Worm (Caenorhabditis elegans) whole organism, L3 larva: ENCODE data around the gene F32D8.4.

Experiments
- R02D3.7 ChIP-seq: fragments of 150-350 bp; optimal IDR thresholded peaks from 2 replicates; lab custom pipeline; 2014; ENCODE audit warnings: missing biosample characterization, missing genetic modification characterization
- ZK546.5 ChIP-seq: sonication (generic microtip); optimal IDR thresholded peaks from 2 replicates; lab custom pipeline; 2017; ENCODE audit warnings: missing biosample characterization, missing genetic modification characterization
- aly-2 ChIP-seq: fragments of 150-350 bp; optimal IDR thresholded peaks from 2 replicates; lab custom pipeline; 2014; ENCODE audit warnings: missing biosample characterization, missing genetic modification characterization
- ceh-28 ChIP-seq: fragments of 150-350 bp; optimal IDR thresholded peaks from 2 replicates; lab custom pipeline; 2014; ENCODE audit warnings: missing biosample characterization, missing genetic modification reagents, missing genetic modification characterization
- ceh-82 ChIP-seq: fragments of 150-350 bp; optimal IDR thresholded peaks from 2 replicates; lab custom pipeline; 2014; ENCODE audit warnings: missing biosample characterization, missing genetic modification characterization
- ceh-9 ChIP-seq: sonication (generic microtip); optimal IDR thresholded peaks from 2 replicates; lab custom pipeline; 2018; ENCODE audit warnings: missing biosample characterization, missing genetic modification characterization
- egl-27 ChIP-seq: sonication (generic microtip); optimal IDR thresholded peaks from 4 replicates; lab custom pipeline; 2017; ENCODE audit warnings: missing biosample characterization, missing genetic modification reagents, missing genetic modification characterization
- elt-1 ChIP-seq: fragments of 150-350 bp; optimal IDR thresholded peaks from 2 replicates; lab custom pipeline; 2014; ENCODE audit warnings: missing biosample characterization, missing genetic modification characterization
- elt-2 ChIP-seq: sonication (generic microtip); optimal IDR thresholded peaks from 2 replicates; lab custom pipeline; 2016; ENCODE audit warnings: missing genetic modification reagents, mild to moderate bottlenecking, missing genetic modification characterization, missing compliant biosample characterization
- elt-3 ChIP-seq, 3 experiments: fragments of 150-350 bp in 1 of 3; sonication (generic microtip) in 2 of 3; optimal IDR thresholded peaks; 2 replicates in 2 of 3; 4 replicates in 1 of 3; lab custom pipeline; 2014 to 2017; ENCODE audit warnings: missing biosample characterization in 3 of 3, missing genetic modification characterization in 3 of 3
- fkh-10 ChIP-seq: sonication (generic microtip); optimal IDR thresholded peaks from 2 replicates; lab custom pipeline; 2017; ENCODE audit warnings: missing biosample characterization, missing genetic modification reagents, missing genetic modification characterization
- fos-1 ChIP-seq: fragments of 150-350 bp; optimal IDR thresholded peaks from 2 replicates; lab custom pipeline; 2014; ENCODE audit warnings: missing biosample characterization, missing genetic modification characterization
- hmg-11 ChIP-seq: sonication (generic microtip); optimal IDR thresholded peaks from 2 replicates; lab custom pipeline; 2016; ENCODE audit warnings: missing genetic modification characterization, missing compliant biosample characterization
- jun-1 ChIP-seq: fragments of 150-350 bp; optimal IDR thresholded peaks from 2 replicates; lab custom pipeline; 2014; ENCODE audit warnings: missing biosample characterization, missing genetic modification reagents, missing genetic modification characterization
- lsy-12 ChIP-seq: sonication (generic microtip); optimal IDR thresholded peaks from 2 replicates; lab custom pipeline; 2016; ENCODE audit warnings: mild to moderate bottlenecking, missing genetic modification characterization, missing compliant biosample characterization
- mdl-1 ChIP-seq: fragments of 150-350 bp; optimal IDR thresholded peaks from 2 replicates; lab custom pipeline; 2014; ENCODE audit warnings: missing biosample characterization, missing genetic modification characterization
- nfya-1 ChIP-seq: sonication (generic microtip); optimal IDR thresholded peaks from 2 replicates; lab custom pipeline; 2017; ENCODE audit warnings: missing genetic modification characterization, mild to moderate bottlenecking, missing compliant biosample characterization, antibody characterized with exemption, moderate library complexity; ENCODE audit not compliant: insufficient read depth
- nhr-11 ChIP-seq: fragments of 150-350 bp; optimal IDR thresholded peaks from 2 replicates; lab custom pipeline; 2014; ENCODE audit warnings: missing biosample characterization, missing genetic modification characterization
- nhr-23 ChIP-seq: fragments of 150-350 bp; optimal IDR thresholded peaks from 2 replicates; lab custom pipeline; 2014; ENCODE audit warnings: missing biosample characterization, missing genetic modification reagents, missing genetic modification characterization
- nhr-237 ChIP-seq: fragments of 150-350 bp; optimal IDR thresholded peaks from 2 replicates; lab custom pipeline; 2014; ENCODE audit warnings: missing biosample characterization, missing genetic modification characterization
- nhr-25 ChIP-seq: sonication (generic microtip); optimal IDR thresholded peaks from 2 replicates; lab custom pipeline; 2017; ENCODE audit warnings: missing biosample characterization, missing genetic modification characterization
- nhr-28 ChIP-seq: fragments of 150-350 bp; optimal IDR thresholded peaks from 2 replicates; lab custom pipeline; 2014; ENCODE audit warnings: missing biosample characterization, missing genetic modification characterization
- nhr-43 ChIP-seq: sonication (generic microtip); optimal IDR thresholded peaks from 2 replicates; lab custom pipeline; 2016; ENCODE audit warnings: mild to moderate bottlenecking, missing genetic modification characterization, missing compliant biosample characterization; ENCODE audit not compliant: poor library complexity, severe bottlenecking
- nhr-67 ChIP-seq: fragments of 150-350 bp; optimal IDR thresholded peaks from 2 replicates; lab custom pipeline; 2014; ENCODE audit warnings: missing biosample characterization, missing genetic modification characterization
- nhr-76 ChIP-seq: fragments of 150-350 bp; sonication (generic microtip); optimal IDR thresholded peaks from 5 replicates; lab custom pipeline; 2014; ENCODE audit warnings: missing biosample characterization, missing genetic modification characterization
- nhr-77 ChIP-seq: fragments of 150-350 bp; optimal IDR thresholded peaks from 2 replicates; lab custom pipeline; 2014; ENCODE audit warnings: missing biosample characterization, missing genetic modification characterization
- pha-4 ChIP-seq: fragments of 150-350 bp; optimal IDR thresholded peaks from 2 replicates; lab custom pipeline; 2014; ENCODE audit warnings: missing biosample characterization, missing genetic modification reagents, missing genetic modification characterization
- pqm-1 ChIP-seq: fragments of 150-350 bp; optimal IDR thresholded peaks from 2 replicates; lab custom pipeline; 2017; ENCODE audit warnings: missing biosample characterization, missing genetic modification characterization, inconsistent platforms
- skn-1 ChIP-seq: fragments of 150-350 bp; optimal IDR thresholded peaks from 2 replicates; lab custom pipeline; 2014; ENCODE audit warnings: missing biosample characterization, missing genetic modification characterization
- tbx-2 ChIP-seq: sonication (generic microtip); optimal IDR thresholded peaks from 2 replicates; lab custom pipeline; 2016; ENCODE audit warnings: mild to moderate bottlenecking, missing genetic modification characterization, missing compliant biosample characterization
- unc-39 ChIP-seq: sonication (generic microtip); optimal IDR thresholded peaks from 4 replicates; lab custom pipeline; 2017; ENCODE audit warnings: missing biosample characterization, missing genetic modification characterization
- unc-62 ChIP-seq: fragments of 150-350 bp; sonication (generic microtip); optimal IDR thresholded peaks from 4 replicates; lab custom pipeline; 2014; ENCODE audit warnings: missing biosample characterization, missing genetic modification reagents, missing genetic modification characterization
- zag-1 ChIP-seq: fragments of 150-350 bp; optimal IDR thresholded peaks from 2 replicates; lab custom pipeline; 2014; ENCODE audit warnings: missing biosample characterization, missing genetic modification characterization
- ztf-4 ChIP-seq: fragments of 150-350 bp; optimal IDR thresholded peaks from 2 replicates; lab custom pipeline; 2014; ENCODE audit warnings: missing biosample characterization, missing genetic modification characterization

F32D8.4 gene

DNA sequence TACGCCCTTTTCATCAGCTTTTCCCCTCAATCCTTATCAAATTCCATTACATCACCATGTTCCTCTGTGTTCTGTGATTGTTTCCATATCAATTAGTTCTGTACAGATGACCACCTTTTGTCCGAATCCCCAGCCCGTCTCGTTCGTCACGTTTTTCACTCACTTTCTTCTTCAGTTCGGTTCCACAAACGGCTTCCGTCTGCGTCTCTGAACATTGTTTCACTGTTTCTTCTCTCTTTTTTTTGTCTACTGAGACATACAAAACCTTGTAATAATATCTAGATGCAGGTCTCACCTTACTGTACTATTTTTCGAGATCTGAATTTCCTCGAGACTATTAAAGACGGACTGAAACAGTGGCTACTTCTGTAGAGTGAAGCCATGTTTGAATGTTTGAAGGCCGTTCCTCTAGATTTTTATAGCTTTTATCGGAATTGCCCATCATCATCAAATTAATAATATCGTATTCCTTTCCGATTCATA, 6.9 kb downstream of the F32D8.4 start, which contains the start of gene F32D8.3:
Gene F32D8.3, plus strand, starts transcription at position 433 of the 483 bp plus-strand sequence.
- TF ChIP-seq hmg-11 (tag; lab: Kevin White, UChicago): no peak
- no peak for TF ChIP-seq pqm-1 (tag; lab: Kevin White, UChicago)
- TF ChIP-seq pha-4 (tag; lab: Kevin White, UChicago): no peak
- TF ChIP-seq nhr-237 (tag; lab: Kevin White, UChicago): no peak
- no peak for TF ChIP-seq ceh-82 (tag; lab: Kevin White, UChicago)
- no peak for TF ChIP-seq nhr-77 (tag; lab: Kevin White, UChicago)
- no peak for TF ChIP-seq skn-1 (tag; lab: Kevin White, UChicago)
- peak; percentile 35 for TF ChIP-seq nhr-43 (tag; lab: Kevin White, UChicago)
- TF ChIP-seq nhr-67: no peak
- no peak for TF ChIP-seq ZK546.5 (tag; lab: Kevin White, UChicago)
- no peak for TF ChIP-seq elt-2 (tag; lab: Kevin White, UChicago)
- TF ChIP-seq nhr-11 (tag; lab: Kevin White, UChicago): no peak
- no peak for TF ChIP-seq nfya-1 (tag; lab: Kevin White, UChicago)
- TF ChIP-seq aly-2 (tag; lab: Kevin White, UChicago): no peak
- no peak for TF ChIP-seq egl-27
- TF ChIP-seq ceh-9 (tag; lab: Kevin White, UChicago): no peak
- TF ChIP-seq tbx-2 (tag; lab: Kevin White, UChicago): no peak
- no peak for TF ChIP-seq mdl-1 (tag; lab: Kevin White, UChicago)
- TF ChIP-seq nhr-28: no peak
- peak; percentile 55 for TF ChIP-seq nhr-25 (tag; lab: Kevin White, UChicago)
- peak in 1 of 3 experiments; percentile 19 for TF ChIP-seq elt-3 (tag; optimal IDR thresholded peaks at IDR 0.05; lab: Kevin White, UChicago)
- no peak for TF ChIP-seq ceh-28 (tag; lab: Kevin White, UChicago)
- TF ChIP-seq zag-1: no peak
- no peak for TF ChIP-seq fos-1 (tag; lab: Kevin White, UChicago)
- TF ChIP-seq nhr-76 (tag; lab: Kevin White, UChicago): no peak
- TF ChIP-seq unc-62 (GFP tag; lab: Kevin White, UChicago): no peak
- no peak for TF ChIP-seq unc-39 (tag; lab: Kevin White, UChicago)
- no peak for TF ChIP-seq elt-1
- TF ChIP-seq nhr-23: peak; percentile 3
- TF ChIP-seq R02D3.7: no peak
- TF ChIP-seq lsy-12 (tag; lab: Kevin White, UChicago): no peak
- TF ChIP-seq, all 47 proteins: peak for 4

DNA sequence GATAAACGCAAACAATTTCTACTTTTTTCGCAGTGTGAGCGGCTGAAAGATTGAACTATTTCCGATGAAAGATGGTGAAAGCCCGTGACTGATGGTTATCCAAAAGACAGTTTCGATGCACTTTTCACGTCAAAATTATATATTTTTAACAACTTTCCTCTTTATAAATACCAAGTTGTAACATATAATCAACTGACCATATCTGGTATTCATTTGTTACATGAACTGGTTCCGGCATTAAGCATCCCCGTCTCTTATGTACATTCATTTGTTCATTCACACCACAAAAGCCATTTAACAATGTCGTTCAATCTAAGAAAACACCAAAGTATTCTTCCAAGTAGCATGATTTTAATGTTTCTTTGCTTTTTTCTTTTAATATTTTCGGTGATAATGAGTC, 9.9 kb downstream of the F32D8.4 start, which contains the start of gene F32D8.2:
Gene F32D8.2, plus strand, starts transcription at position 301 of the 400 bp plus-strand sequence.
- TF ChIP-seq nhr-28: no peak

DNA sequence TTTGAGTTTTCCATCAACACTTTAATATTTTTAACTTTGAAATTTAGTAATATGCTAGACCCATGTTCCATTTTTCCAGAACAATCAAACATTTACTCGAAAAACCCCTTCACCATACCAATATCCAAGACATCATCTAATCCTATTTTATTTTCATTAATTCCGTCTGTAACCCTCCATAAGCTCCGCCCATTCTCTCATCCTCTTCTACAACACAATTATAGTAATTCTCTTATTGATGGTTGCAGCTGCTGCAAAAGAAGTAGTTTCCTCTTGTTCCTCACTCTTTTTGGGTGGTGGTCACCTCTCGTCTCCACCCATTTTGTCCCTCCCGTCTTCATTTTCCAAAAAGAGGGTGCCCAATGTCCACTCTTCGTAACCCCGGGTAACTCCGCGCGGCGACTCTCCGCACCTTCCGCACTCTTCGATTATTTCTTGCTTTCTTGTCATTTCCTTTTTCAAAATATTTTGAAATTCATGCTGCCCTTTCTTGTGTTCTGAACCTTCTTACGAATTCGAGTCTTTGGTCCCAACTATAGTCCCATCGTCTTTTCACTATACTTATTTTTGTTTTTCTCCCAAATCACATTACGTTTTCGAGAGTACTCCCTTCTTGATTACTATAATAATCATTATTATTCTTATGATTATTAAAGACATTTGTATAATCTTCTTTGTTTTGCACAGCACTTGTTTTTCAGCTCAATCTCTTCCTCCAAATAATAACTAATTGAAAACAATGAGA, 13.1 kb downstream of the F32D8.4 start, which contains the start of gene F32D8.1:
Gene F32D8.1, plus strand, starts transcription at position 695 of the 745 bp plus-strand sequence.
- TF ChIP-seq nhr-237 (tag; lab: Kevin White, UChicago) (no peak), lsy-12 (tag; lab: Kevin White, UChicago) (no peak), fkh-10 (GFP tag; lab: Kevin White, UChicago) (no peak)

DNA sequence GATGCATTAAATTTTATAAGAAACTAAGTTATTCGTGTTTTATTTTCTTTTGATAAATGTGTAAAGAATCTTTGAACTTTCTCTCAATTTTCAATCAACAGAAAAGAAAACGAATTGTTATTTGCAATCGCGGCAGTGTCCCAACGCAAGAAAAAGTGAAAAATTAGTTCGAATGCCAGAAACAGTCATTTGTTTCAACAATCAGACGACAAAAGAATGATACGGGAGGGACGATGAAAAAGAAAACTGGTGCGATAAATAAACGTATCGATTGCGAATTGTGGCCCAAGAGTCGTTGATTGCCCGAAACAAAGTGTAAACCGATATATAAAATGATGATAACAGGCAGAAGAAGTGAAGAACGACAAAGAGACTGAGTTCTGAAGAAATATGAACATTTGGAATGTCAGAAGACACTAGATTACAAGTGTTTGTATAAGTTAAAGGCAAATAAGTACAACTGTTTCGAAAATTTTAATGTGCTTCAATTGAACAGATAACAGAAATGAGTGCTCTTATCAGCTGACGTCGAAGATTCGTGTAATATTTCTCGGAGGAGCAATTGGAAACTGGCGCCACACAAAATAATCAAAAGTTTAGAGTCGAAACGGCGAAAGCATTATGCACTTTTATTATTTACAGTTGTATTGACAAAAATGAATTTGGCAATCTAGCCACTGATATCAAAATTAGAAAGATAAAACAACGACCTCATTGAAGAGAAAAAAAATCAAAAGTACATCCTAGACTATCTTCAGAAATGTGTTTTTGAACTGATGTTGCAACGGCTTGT, 15.4 kb downstream of the F32D8.4 start:
- TF ChIP-seq skn-1 (tag; lab: Kevin White, UChicago) (no peak), unc-62 (GFP tag; lab: Kevin White, UChicago) (no peak), nhr-25 (tag; lab: Kevin White, UChicago) (peak; percentile 10), elt-2 (tag; lab: Kevin White, UChicago) (peak; percentile 97), pqm-1 (tag; lab: Kevin White, UChicago) (peak; percentile 95), jun-1 (tag; lab: Kevin White, UChicago) (peak; percentile 36), pha-4 (tag; lab: Kevin White, UChicago) (peak; percentile 51), lsy-12 (tag; lab: Kevin White, UChicago) (no peak), ztf-4 (tag; lab: Kevin White, UChicago) (no peak), ceh-28 (tag; lab: Kevin White, UChicago) (peak; percentile 6)
- TF ChIP-seq, all 47 proteins: peak for 6
